Fruit fly (Drosophila melanogaster) whole organism, pupa: ENCODE measurements around the gene CG15543.

ENCODE experiments used
- CG10348 ChIP-seq: fragments of 200-800 bp; sonication (Bioruptor generic); IDR thresholded peaks from 2 replicates; pipeline ENCODE4 v1.3.6; 2022; ENCODE audit warnings: missing biosample characterization, missing genetic modification characterization
- CG12605 ChIP-seq: fragments of 200-800 bp; sonication (Bioruptor generic); IDR thresholded peaks from 2 replicates; pipeline ENCODE4 v1.3.6; 2022; ENCODE audit warnings: missing biosample characterization, missing genetic modification characterization
- CG13204 ChIP-seq: fragments of 200-800 bp; sonication (Bioruptor generic); optimal IDR thresholded peaks from 2 replicates; lab custom pipeline; 2018; ENCODE audit warnings: missing biosample characterization, mild to moderate bottlenecking, missing genetic modification characterization, moderate library complexity
- CG14655 ChIP-seq: fragments of 200-800 bp; sonication (Bioruptor generic); optimal IDR thresholded peaks from 3 replicates; lab custom pipeline; 2017; ENCODE audit warnings: mild to moderate bottlenecking, missing biosample characterization, missing genetic modification reagents, missing genetic modification characterization
- CG15710 ChIP-seq: fragments of 200-800 bp; sonication (Bioruptor generic); optimal IDR thresholded peaks from 2 replicates; lab custom pipeline; 2018; ENCODE audit warnings: missing biosample characterization, mild to moderate bottlenecking, missing genetic modification characterization, moderate library complexity
- CG17806 ChIP-seq: fragments of 200-800 bp; sonication (Bioruptor generic); optimal IDR thresholded peaks from 2 replicates; lab custom pipeline; 2018; ENCODE audit warnings: missing biosample characterization, mild to moderate bottlenecking, missing genetic modification characterization, moderate library complexity
- CG32121 ChIP-seq: fragments of 200-800 bp; sonication (Bioruptor generic); IDR thresholded peaks from 2 replicates; pipeline ENCODE4 v1.3.6; 2022; ENCODE audit warnings: missing biosample characterization, missing genetic modification characterization
- CG34367 ChIP-seq: fragments of 200-800 bp; sonication (Bioruptor generic); optimal IDR thresholded peaks from 2 replicates; lab custom pipeline; 2018; ENCODE audit warnings: missing biosample characterization, mild to moderate bottlenecking, missing genetic modification characterization
- CG4496 ChIP-seq: fragments of 200-800 bp; sonication (Bioruptor generic); IDR thresholded peaks from 3 replicates; pipeline ENCODE4 v1.3.6; 2022; ENCODE audit warnings: missing biosample characterization, missing genetic modification characterization
- CG8159 ChIP-seq: fragments of 200-800 bp; sonication (Bioruptor generic); optimal IDR thresholded peaks from 3 replicates; lab custom pipeline; 2018; ENCODE audit warnings: missing biosample characterization, mild to moderate bottlenecking, missing genetic modification characterization, moderate library complexity
- CG8301 ChIP-seq: fragments of 200-800 bp; sonication (Bioruptor generic); optimal IDR thresholded peaks from 2 replicates; lab custom pipeline; 2018; ENCODE audit warnings: missing biosample characterization, mild to moderate bottlenecking, missing genetic modification characterization
- CG9948 ChIP-seq: fragments of 200-800 bp; sonication (Bioruptor generic); optimal IDR thresholded peaks from 2 replicates; lab custom pipeline; 2018; ENCODE audit warnings: missing biosample characterization, mild to moderate bottlenecking, missing genetic modification characterization, moderate library complexity
- D1 ChIP-seq: fragments of 200-800 bp; sonication (Bioruptor generic); optimal IDR thresholded peaks from 2 replicates; lab custom pipeline; 2018; ENCODE audit warnings: missing biosample characterization, mild to moderate bottlenecking, missing genetic modification characterization, moderate library complexity
- EcR ChIP-seq: fragments of 200-800 bp; sonication (Bioruptor generic); optimal IDR thresholded peaks from 3 replicates; lab custom pipeline; 2019; ENCODE audit warnings: missing biosample characterization, missing genetic modification characterization, mild to moderate bottlenecking, moderate library complexity, missing genetic modification reagents
- Ets98B ChIP-seq: fragments of 200-800 bp; sonication (Bioruptor generic); IDR thresholded peaks from 2 replicates; pipeline ENCODE4 v1.3.6; 2022; ENCODE audit warnings: missing biosample characterization, missing genetic modification characterization
- Pif1A ChIP-seq: fragments of 200-800 bp; sonication (Bioruptor generic); optimal IDR thresholded peaks from 3 replicates; lab custom pipeline; 2016; ENCODE audit warnings: missing biosample characterization, missing genetic modification characterization
- Pif1B ChIP-seq: fragments of 200-800 bp; sonication (Bioruptor generic); optimal IDR thresholded peaks from 3 replicates; lab custom pipeline; 2016; ENCODE audit warnings: missing biosample characterization, missing genetic modification characterization
- Snoo ChIP-seq: fragments of 200-800 bp; sonication (Bioruptor generic); optimal IDR thresholded peaks from 3 replicates; lab custom pipeline; 2017; ENCODE audit warnings: missing biosample characterization, mild to moderate bottlenecking, missing genetic modification characterization, inconsistent platforms
- fd96Ca ChIP-seq: fragments of 200-800 bp; sonication (Bioruptor generic); IDR thresholded peaks from 3 replicates; pipeline ENCODE4 v1.3.6; 2022; ENCODE audit warnings: missing biosample characterization, missing genetic modification characterization
- gl ChIP-seq: fragments of 200-800 bp; sonication (Bioruptor generic); optimal IDR thresholded peaks from 2 replicates; lab custom pipeline; 2018; ENCODE audit warnings: missing biosample characterization, mild to moderate bottlenecking, missing genetic modification characterization
- rn ChIP-seq: fragments of 200-800 bp; sonication (Bioruptor generic); IDR thresholded peaks from 2 replicates; pipeline ENCODE4 v1.3.6; 2022; ENCODE audit warnings: missing biosample characterization, missing genetic modification characterization

Gene CG15543

dm6 chr3R:30742580-30742979, at the start of gene CG15543:
TSS of gene CG15543 (plus strand) at chr3R:30742880.
- TF ChIP-seq CG17806 (no peak), CG4496 (GFP tag; lab: Robert Waterston, UW) (no peak), CG8159 (tag; lab: Kevin White, UChicago) (no peak), EcR (no peak), CG13204 (GFP tag; lab: Kevin White, UChicago) (no peak), CG12605 (GFP tag; lab: Robert Waterston, UW) (no peak), Pif1B (GFP tag; lab: Kevin White, UChicago) (no peak), fd96Ca (GFP tag; lab: Robert Waterston, UW) (no peak), rn (no peak), CG32121 (GFP tag; lab: Robert Waterston, UW) (no peak), Snoo (no peak), D1 (no peak), Pif1A (GFP tag; lab: Kevin White, UChicago) (no peak), CG8301 (tag; lab: Kevin White, UChicago) (no peak)

DNA sequence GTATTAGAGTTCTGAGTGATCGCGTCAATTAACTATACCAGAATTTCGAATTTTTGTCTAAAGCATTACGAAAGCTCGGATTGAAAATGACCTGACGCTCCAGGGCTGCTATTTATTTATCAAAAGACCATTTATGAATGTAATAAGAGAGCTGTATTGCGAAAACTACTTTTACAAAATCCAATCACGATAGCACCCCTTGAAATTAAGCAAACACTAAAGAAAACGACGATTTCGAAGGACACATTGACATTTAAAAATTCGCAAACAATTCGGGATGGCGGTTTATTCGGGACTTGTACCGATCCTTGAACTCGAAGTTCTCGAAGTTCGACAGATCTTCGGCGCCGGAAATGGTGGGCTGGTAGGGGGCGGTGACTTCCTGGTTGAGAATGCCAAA, 47.3 kb upstream of the CG15543 start, which contains the start of gene CG12069:
Gene CG12069 (minus strand): TSS at position 101 of the 400 bp plus-strand sequence.
- TF ChIP-seq rn (no peak), Pif1B (GFP tag; lab: Kevin White, UChicago) (no peak)

DNA sequence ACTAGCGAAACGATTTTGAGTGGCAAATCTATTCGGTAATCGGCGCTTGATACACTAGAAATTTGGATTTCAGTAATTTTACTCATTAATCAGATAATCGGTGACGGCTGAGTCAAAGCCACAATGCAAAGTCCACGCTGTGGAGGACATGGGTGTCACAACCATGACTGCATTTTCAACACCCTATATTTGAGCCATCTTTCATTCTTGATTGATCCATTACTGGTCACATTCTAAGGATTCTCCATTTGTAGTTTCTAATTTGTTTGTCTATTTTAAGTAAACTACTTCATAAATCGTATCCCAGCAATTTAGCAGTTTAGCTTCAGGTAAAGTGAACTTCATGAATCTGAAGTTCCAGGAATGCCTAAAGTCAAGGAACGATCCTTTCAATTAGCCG, 45.6 kb upstream of the CG15543 start, which contains the start of gene Pka-C2:
Gene Pka-C2 (minus strand): TSS at position 101 of the 400 bp plus-strand sequence.
- TF ChIP-seq gl (tag; lab: Kevin White, UChicago): no peak
- TF ChIP-seq CG32121 (GFP tag; lab: Robert Waterston, UW): no peak
- TF ChIP-seq, all 21 proteins: peak for 0

dm6 chr3R:30699165-30699564, 43.5 kb upstream of the CG15543 start:
- TF ChIP-seq EcR: no peak
- no peak for TF ChIP-seq rn
- no peak for TF ChIP-seq Pif1A (GFP tag; lab: Kevin White, UChicago)
- TF ChIP-seq Pif1B (GFP tag; lab: Kevin White, UChicago): no peak
- no peak for TF ChIP-seq CG12605 (GFP tag; lab: Robert Waterston, UW)
- TF ChIP-seq CG17806: no peak
- no peak for TF ChIP-seq CG13204 (GFP tag; lab: Kevin White, UChicago)
- TF ChIP-seq CG4496 (GFP tag; lab: Robert Waterston, UW): no peak
- no peak for TF ChIP-seq gl (tag; lab: Kevin White, UChicago)
- no peak for TF ChIP-seq CG15710 (tag; lab: Kevin White, UChicago)
- TF ChIP-seq fd96Ca (GFP tag; lab: Robert Waterston, UW): no peak
- TF ChIP-seq CG10348 (GFP tag; lab: Robert Waterston, UW): no peak
- TF ChIP-seq CG32121 (GFP tag; lab: Robert Waterston, UW): no peak
- TF ChIP-seq Ets98B (GFP tag; lab: Robert Waterston, UW): no peak
- no peak for TF ChIP-seq Snoo
- TF ChIP-seq CG9948 (tag; lab: Kevin White, UChicago): no peak
- TF ChIP-seq CG8301 (tag; lab: Kevin White, UChicago): no peak
- no peak for TF ChIP-seq D1

- TF ChIP-seq Pif1B (GFP tag; lab: Kevin White, UChicago) (no peak), EcR (no peak), CG17806 (no peak), Ets98B (GFP tag; lab: Robert Waterston, UW) (no peak), CG9948 (tag; lab: Kevin White, UChicago) (no peak), Pif1A (GFP tag; lab: Kevin White, UChicago) (no peak)
These were observed 36.7 kb upstream of the CG15543 start, which contains the start of gene CG31010 for dm6 chr3R:30706021-30706420. TSS of gene CG31010 (minus strand) at chr3R:30706121.

DNA sequence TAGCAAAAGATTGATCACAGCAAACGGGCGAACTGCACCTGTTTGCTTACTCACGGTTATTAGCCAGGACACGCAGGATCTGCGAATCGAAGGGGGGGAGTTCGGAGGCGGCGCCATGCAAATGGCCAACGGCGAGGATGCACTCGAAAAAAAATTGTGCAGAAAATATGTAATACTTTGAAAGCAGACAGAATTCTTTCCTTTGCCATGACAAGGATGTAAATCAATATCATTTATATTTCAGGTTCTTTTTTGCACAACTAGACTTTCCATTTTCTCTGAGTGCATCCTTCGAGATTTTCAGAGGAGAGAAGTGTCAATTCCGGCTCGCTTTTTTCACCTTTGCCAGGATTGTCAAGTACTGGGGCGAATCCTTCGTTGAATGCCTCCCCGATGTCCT, 33.4 kb upstream of the CG15543 start:
- no peak for TF ChIP-seq fd96Ca (GFP tag; lab: Robert Waterston, UW)
- no peak for TF ChIP-seq CG10348 (GFP tag; lab: Robert Waterston, UW)
- no peak for TF ChIP-seq rn
- no peak for TF ChIP-seq Ets98B (GFP tag; lab: Robert Waterston, UW)
- TF ChIP-seq CG8159 (tag; lab: Kevin White, UChicago): no peak
- no peak for TF ChIP-seq EcR
- no peak for TF ChIP-seq CG12605 (GFP tag; lab: Robert Waterston, UW)
- no peak for TF ChIP-seq CG34367 (tag; lab: Kevin White, UChicago)
- no peak for TF ChIP-seq CG13204 (GFP tag; lab: Kevin White, UChicago)
- no peak for TF ChIP-seq CG8301 (tag; lab: Kevin White, UChicago)
- no peak for TF ChIP-seq D1

dm6 chr3R:30710442-30710841, 32.2 kb upstream of the CG15543 start:
- TF ChIP-seq EcR (no peak), CG13204 (GFP tag; lab: Kevin White, UChicago) (no peak), CG10348 (GFP tag; lab: Robert Waterston, UW) (no peak), CG17806 (no peak), fd96Ca (GFP tag; lab: Robert Waterston, UW) (no peak), Ets98B (GFP tag; lab: Robert Waterston, UW) (no peak), D1 (no peak), gl (tag; lab: Kevin White, UChicago) (no peak), CG32121 (GFP tag; lab: Robert Waterston, UW) (no peak), CG14655 (GFP tag; lab: Kevin White, UChicago) (no peak), CG9948 (tag; lab: Kevin White, UChicago) (no peak), CG4496 (GFP tag; lab: Robert Waterston, UW) (no peak), CG34367 (tag; lab: Kevin White, UChicago) (no peak), CG8159 (tag; lab: Kevin White, UChicago) (no peak), Pif1B (GFP tag; lab: Kevin White, UChicago) (no peak), rn (no peak), CG15710 (tag; lab: Kevin White, UChicago) (no peak), Pif1A (GFP tag; lab: Kevin White, UChicago) (no peak)
